Fruit fly (Drosophila melanogaster): ENCODE data around the gene Aasdh.

DNA sequence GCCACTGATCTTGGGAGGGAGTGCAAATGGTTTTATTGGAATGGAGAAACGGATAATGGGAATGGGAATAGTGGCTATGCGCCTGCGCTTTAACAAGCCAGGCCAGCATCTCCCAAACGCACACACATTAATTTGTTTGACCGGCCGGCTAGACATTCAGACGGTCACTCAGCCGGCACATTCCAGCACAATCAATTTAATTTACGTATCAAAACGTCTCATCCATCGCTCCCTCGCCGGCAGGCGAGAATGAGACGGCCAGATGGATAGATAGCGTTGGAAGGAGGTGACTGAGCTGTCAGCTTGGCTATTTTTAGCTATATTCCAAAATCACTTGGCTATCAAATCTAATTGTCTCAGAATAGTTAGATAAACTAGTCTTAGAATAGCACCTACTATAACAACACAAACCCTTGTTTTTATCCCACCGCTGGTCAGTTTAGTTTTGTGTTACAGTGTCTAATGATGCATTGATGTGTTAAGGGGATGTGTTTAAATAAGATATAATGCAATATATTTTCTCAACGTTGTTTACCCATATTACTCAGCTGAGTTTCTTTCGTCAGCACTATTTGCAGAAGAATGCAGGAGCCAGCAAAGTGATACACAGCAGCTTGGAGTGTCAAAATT is 25.8 kb downstream of the Aasdh start:
- TF ChIP-seq psq (optimal IDR thresholded peaks at IDR 0.05) (no peak), insv (optimal IDR thresholded peaks at IDR 0.05) (no peak), h (optimal IDR thresholded peaks at IDR 0.05) (no peak)

Measured in Kc167 (cell line).